Fruit fly (Drosophila melanogaster) whole organism, embryonic: ENCODE data around the gene Ube4B.

ENCODE experiments used
- B-H1 ChIP-seq: fragments of 200-800 bp; sonication (Bioruptor generic); IDR thresholded peaks from 3 replicates; pipeline ENCODE4 v1.3.6; 2022; ENCODE audit warnings: missing biosample characterization, missing genetic modification characterization
- Bgb ChIP-seq: fragments of 200-800 bp; sonication (Bioruptor generic); IDR thresholded peaks from 2 replicates; pipeline ENCODE4 v1.3.6; 2022; ENCODE audit warnings: missing biosample characterization, missing genetic modification characterization; ENCODE audit not compliant: partially characterized antibody
- CG10959 ChIP-seq: fragments of 200-800 bp; sonication (Bioruptor generic); IDR thresholded peaks from 2 replicates; pipeline ENCODE4 v1.3.6; 2022; ENCODE audit warnings: missing biosample characterization, missing genetic modification characterization
- CG12104 ChIP-seq: fragments of 200-800 bp; sonication (Bioruptor generic); optimal IDR thresholded peaks from 3 replicates; lab custom pipeline; 2016; ENCODE audit warnings: missing biosample characterization, missing genetic modification characterization
- CG1233 ChIP-seq: fragments of 200-800 bp; sonication (Bioruptor generic); optimal IDR thresholded peaks from 4 replicates; lab custom pipeline; 2018; ENCODE audit warnings: missing biosample characterization, mild to moderate bottlenecking, missing genetic modification characterization
- CG12769 ChIP-seq: fragments of 200-800 bp; sonication (Bioruptor generic); optimal IDR thresholded peaks from 2 replicates; lab custom pipeline; 2019; ENCODE audit warnings: missing biosample characterization, mild to moderate bottlenecking, missing genetic modification characterization, moderate library complexity
- CG16815 ChIP-seq: fragments of 200-800 bp; sonication (Bioruptor generic); optimal IDR thresholded peaks from 3 replicates; lab custom pipeline; 2017; ENCODE audit warnings: missing biosample characterization, mild to moderate bottlenecking, missing genetic modification characterization
- CG17328 ChIP-seq: fragments of 200-800 bp; sonication (Bioruptor generic); IDR thresholded peaks from 2 replicates; pipeline ENCODE4 v1.3.6; 2022; ENCODE audit warnings: missing biosample characterization, missing genetic modification characterization
- CG17385 ChIP-seq: fragments of 200-800 bp; sonication (Bioruptor generic); optimal IDR thresholded peaks from 3 replicates; lab custom pipeline; 2018; ENCODE audit warnings: missing biosample characterization, mild to moderate bottlenecking, missing genetic modification characterization
- CG18764 ChIP-seq: fragments of 200-800 bp; sonication (Bioruptor generic); optimal IDR thresholded peaks from 3 replicates; lab custom pipeline; 2016; ENCODE audit warnings: missing biosample characterization, missing genetic modification characterization
- CG2129 ChIP-seq: fragments of 200-800 bp; sonication (Bioruptor generic); IDR thresholded peaks from 2 replicates; pipeline ENCODE4 v1.3.6; 2022; ENCODE audit warnings: missing biosample characterization, missing genetic modification characterization; ENCODE audit not compliant: partially characterized antibody
- CG2199 ChIP-seq: fragments of 200-800 bp; sonication (Bioruptor generic); IDR thresholded peaks from 3 replicates; pipeline ENCODE4 v1.3.6; 2022; ENCODE audit warnings: missing biosample characterization, missing genetic modification characterization
- CG2202 ChIP-seq: fragments of 200-800 bp; sonication (Bioruptor generic); optimal IDR thresholded peaks from 2 replicates; lab custom pipeline; 2018; ENCODE audit warnings: missing biosample characterization, mild to moderate bottlenecking, missing genetic modification characterization
- CG2678 ChIP-seq: fragments of 200-800 bp; sonication (Bioruptor generic); optimal IDR thresholded peaks from 3 replicates; lab custom pipeline; 2019; ENCODE audit warnings: missing biosample characterization, mild to moderate bottlenecking, missing genetic modification characterization, moderate library complexity
- CG3838 ChIP-seq: fragments of 200-800 bp; sonication (Bioruptor generic); optimal IDR thresholded peaks from 3 replicates; lab custom pipeline; 2016; ENCODE audit warnings: missing biosample characterization, missing genetic modification characterization
- CG4730 ChIP-seq: fragments of 200-800 bp; sonication (Bioruptor generic); IDR thresholded peaks from 2 replicates; pipeline ENCODE4 v1.3.6; 2022; ENCODE audit warnings: missing biosample characterization, missing genetic modification characterization
- CG5245 ChIP-seq: fragments of 200-800 bp; sonication (Bioruptor generic); optimal IDR thresholded peaks from 3 replicates; lab custom pipeline; 2016; ENCODE audit warnings: missing biosample characterization, missing genetic modification characterization
- CG6683 ChIP-seq: fragments of 200-800 bp; sonication (Bioruptor generic); optimal IDR thresholded peaks from 2 replicates; lab custom pipeline; 2017; ENCODE audit warnings: missing biosample characterization, mild to moderate bottlenecking, missing genetic modification characterization, missing genetic modification reagents
- CG7556 ChIP-seq: fragments of 200-800 bp; sonication (Bioruptor generic); optimal IDR thresholded peaks from 2 replicates; lab custom pipeline; 2017; ENCODE audit warnings: missing biosample characterization, mild to moderate bottlenecking, missing genetic modification characterization
- CG8359 ChIP-seq: fragments of 200-800 bp; sonication (Bioruptor generic); optimal IDR thresholded peaks from 2 replicates; lab custom pipeline; 2017; ENCODE audit warnings: missing biosample characterization, mild to moderate bottlenecking, missing genetic modification characterization, borderline replicate concordance
- Dfd ChIP-seq, 2 experiments: fragments of >200 bp; optimal IDR thresholded peaks; 2 replicates each; lab custom pipeline; 2017; ENCODE audit warnings: missing biosample characterization in 2 of 2, missing genetic modification characterization in 2 of 2
- Gug ChIP-seq: fragments of 200-800 bp; sonication (Bioruptor generic); IDR thresholded peaks from 4 replicates; pipeline ENCODE4 v1.3.6; 2022; ENCODE audit warnings: missing biosample characterization, missing genetic modification characterization
- HLH54F ChIP-seq: fragments of 200-800 bp; sonication (Bioruptor generic); optimal IDR thresholded peaks from 3 replicates; lab custom pipeline; 2016; ENCODE audit warnings: missing biosample characterization, missing genetic modification characterization
- HLHmδ ChIP-seq: fragments of 200-800 bp; sonication (Bioruptor generic); optimal IDR thresholded peaks from 2 replicates; lab custom pipeline; 2018; ENCODE audit warnings: missing biosample characterization, mild to moderate bottlenecking, missing genetic modification characterization, moderate library complexity
- Hr78 ChIP-seq, 2 experiments: fragments of 200-800 bp in 1 of 2; fragments of >200 bp in 1 of 2; sonication (Bioruptor generic) in 1 of 2; optimal IDR thresholded peaks; 2 replicates each; lab custom pipeline; 2017 to 2019; ENCODE audit warnings: missing biosample characterization in 2 of 2, missing genetic modification characterization in 2 of 2, mild to moderate bottlenecking in 1 of 2, moderate library complexity in 1 of 2
- MESR4 ChIP-seq: fragments of 200-800 bp; sonication (Bioruptor generic); optimal IDR thresholded peaks from 2 replicates; lab custom pipeline; 2018; ENCODE audit warnings: missing biosample characterization, mild to moderate bottlenecking, missing genetic modification characterization, moderate library complexity
- NC2α ChIP-seq: fragments of 200-800 bp; sonication (Bioruptor generic); optimal IDR thresholded peaks from 2 replicates; lab custom pipeline; 2016; ENCODE audit warnings: missing biosample characterization, missing genetic modification characterization
- Opbp ChIP-seq: fragments of 200-800 bp; sonication (Bioruptor generic); IDR thresholded peaks from 3 replicates; pipeline ENCODE4 v1.3.6; 2022; ENCODE audit warnings: missing biosample characterization, missing genetic modification characterization; ENCODE audit not compliant: partially characterized antibody
- Optix ChIP-seq: fragments of 200-800 bp; sonication (Bioruptor generic); IDR thresholded peaks from 3 replicates; pipeline ENCODE4 v1.3.6; 2022; ENCODE audit warnings: missing biosample characterization, missing genetic modification characterization
- Ptx1 ChIP-seq: fragments of 200-800 bp; sonication (Bioruptor generic); IDR thresholded peaks from 2 replicates; pipeline ENCODE4 v1.3.6; 2022; ENCODE audit warnings: missing biosample characterization, missing genetic modification characterization
- TFAM ChIP-seq: fragments of 200-800 bp; sonication (Bioruptor generic); optimal IDR thresholded peaks from 2 replicates; lab custom pipeline; 2017; ENCODE audit warnings: missing biosample characterization, missing genetic modification characterization, inconsistent platforms
- Trl ChIP-seq, 3 experiments: fragments of >200 bp in 2 of 3; fragments of 200-800 bp in 1 of 3; sonication (Bioruptor generic) in 1 of 3; optimal IDR thresholded peaks; 2 replicates in 1 of 3; 3 replicates in 2 of 3; lab custom pipeline; 2016 to 2017; ENCODE audit warnings: missing biosample characterization in 1 of 3, missing genetic modification characterization in 1 of 3
- cwo ChIP-seq: fragments of 200-800 bp; sonication (Bioruptor generic); optimal IDR thresholded peaks from 3 replicates; lab custom pipeline; 2017; ENCODE audit warnings: missing biosample characterization, missing genetic modification characterization, mild to moderate bottlenecking, moderate library complexity, missing genetic modification reagents
- dimm ChIP-seq: fragments of 200-800 bp; sonication (Bioruptor generic); IDR thresholded peaks from 2 replicates; pipeline ENCODE4 v1.3.6; 2022; ENCODE audit warnings: missing biosample characterization, missing genetic modification characterization
- dmrt99B ChIP-seq: fragments of 200-800 bp; sonication (Bioruptor generic); optimal IDR thresholded peaks from 2 replicates; lab custom pipeline; 2018; ENCODE audit warnings: missing biosample characterization, mild to moderate bottlenecking, missing genetic modification characterization, moderate library complexity
- exex ChIP-seq: fragments of 200-800 bp; sonication (Bioruptor generic); optimal IDR thresholded peaks from 4 replicates; lab custom pipeline; 2018; ENCODE audit warnings: missing biosample characterization, mild to moderate bottlenecking, missing genetic modification characterization, moderate library complexity
- fru ChIP-seq: fragments of >200 bp; optimal IDR thresholded peaks from 2 replicates; lab custom pipeline; 2017
- gem ChIP-seq: fragments of 200-800 bp; sonication (Bioruptor generic); optimal IDR thresholded peaks from 2 replicates; lab custom pipeline; 2019; ENCODE audit warnings: missing biosample characterization, mild to moderate bottlenecking, missing genetic modification characterization, moderate library complexity
- ham ChIP-seq: fragments of 200-800 bp; sonication (Bioruptor generic); IDR thresholded peaks from 2 replicates; pipeline ENCODE4 v1.3.6; 2022; ENCODE audit warnings: missing biosample characterization, missing genetic modification characterization
- hbn ChIP-seq: fragments of 200-800 bp; sonication (Bioruptor generic); IDR thresholded peaks from 2 replicates; pipeline ENCODE4 v1.3.6; 2022; ENCODE audit warnings: missing biosample characterization, missing genetic modification characterization; ENCODE audit not compliant: partially characterized antibody
- klu ChIP-seq: fragments of 200-800 bp; sonication (Bioruptor generic); IDR thresholded peaks from 2 replicates; pipeline ENCODE4 v1.3.6; 2022; ENCODE audit warnings: missing biosample characterization, missing genetic modification characterization
- knrl ChIP-seq: fragments of 200-800 bp; sonication (Bioruptor generic); IDR thresholded peaks from 3 replicates; pipeline ENCODE4 v1.3.6; 2022; ENCODE audit warnings: missing biosample characterization, missing genetic modification characterization; ENCODE audit not compliant: partially characterized antibody
- oc ChIP-seq: fragments of 200-800 bp; sonication (Bioruptor generic); optimal IDR thresholded peaks from 2 replicates; lab custom pipeline; 2018; ENCODE audit warnings: missing biosample characterization, mild to moderate bottlenecking, missing genetic modification characterization, moderate library complexity
- salm ChIP-seq: fragments of 200-800 bp; sonication (Bioruptor generic); optimal IDR thresholded peaks from 2 replicates; lab custom pipeline; 2018; ENCODE audit warnings: missing biosample characterization, mild to moderate bottlenecking, missing genetic modification characterization
- seq ChIP-seq: fragments of 200-800 bp; sonication (Bioruptor generic); IDR thresholded peaks from 2 replicates; pipeline ENCODE4 v1.3.6; 2022; ENCODE audit warnings: missing biosample characterization, missing genetic modification characterization
- sr ChIP-seq: fragments of 200-800 bp; sonication (Bioruptor generic); IDR thresholded peaks from 3 replicates; pipeline ENCODE4 v1.3.6; 2022; ENCODE audit warnings: missing biosample characterization, missing genetic modification characterization
- tin ChIP-seq: fragments of 200-800 bp; sonication (Bioruptor generic); optimal IDR thresholded peaks from 3 replicates; lab custom pipeline; 2016; ENCODE audit warnings: missing biosample characterization, missing genetic modification characterization
- tio ChIP-seq: fragments of 200-800 bp; sonication (Bioruptor generic); optimal IDR thresholded peaks from 2 replicates; lab custom pipeline; 2017; ENCODE audit warnings: missing biosample characterization, missing genetic modification characterization, inconsistent platforms
- yki ChIP-seq: fragments of >200 bp; optimal IDR thresholded peaks from 3 replicates; lab custom pipeline; 2018

Gene Ube4B

DNA sequence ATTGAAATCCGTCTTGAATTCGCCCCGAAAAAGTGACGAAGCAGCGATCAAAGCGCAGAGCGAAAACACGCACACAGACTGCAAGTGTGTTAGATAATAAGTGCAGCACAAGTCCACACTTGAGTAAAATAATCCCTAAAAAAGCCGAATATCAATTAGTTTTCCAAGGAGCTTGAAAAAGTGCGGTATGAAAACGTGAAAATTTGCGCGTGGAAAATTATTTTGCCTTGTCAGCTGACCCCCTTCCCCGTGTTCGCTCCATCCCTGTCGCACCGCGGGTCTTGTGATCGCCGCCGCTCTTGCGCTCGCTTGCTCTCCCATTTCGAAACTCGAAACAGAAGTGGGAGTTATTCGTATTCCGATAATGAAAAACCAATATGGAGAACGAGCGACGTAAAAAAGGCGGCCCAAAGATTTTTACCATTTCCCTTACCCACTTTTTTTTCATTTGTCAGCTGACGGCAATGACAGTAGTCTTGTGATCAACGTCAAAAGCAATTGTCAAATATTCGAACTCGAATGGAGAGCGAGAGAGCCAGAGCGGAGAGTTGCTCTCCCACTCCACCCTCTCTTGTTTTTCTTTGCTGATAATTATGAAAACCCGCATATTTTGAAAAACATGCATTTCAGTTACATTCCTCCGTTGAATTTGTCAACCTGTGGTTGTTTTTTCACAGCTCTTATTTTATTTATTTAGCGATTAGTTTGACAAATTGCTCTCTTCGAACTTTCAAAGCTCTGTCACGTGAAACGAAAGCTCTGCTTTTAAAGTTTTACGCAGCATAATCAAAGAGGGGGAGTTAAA, 44.5 kb downstream of the Ube4B start (continued):
- TF ChIP-seq CG2678 (tag; lab: Kevin White, UChicago) (no peak), CG2199 (GFP tag; lab: Robert Waterston, UW) (0 out of 3 replicates have a peak, but pooled peaks have one; percentile 4), HLH54F (GFP tag; lab: Kevin White, UChicago) (no peak), tin (no peak), CG10959 (GFP tag; lab: Robert Waterston, UW) (no peak), CG2129 (GFP tag; lab: Robert Waterston, UW) (no peak), ham (GFP tag; lab: Robert Waterston, UW) (no peak), oc (tag; lab: Kevin White, UChicago) (no peak), CG12769 (tag; lab: Kevin White, UChicago) (peak; percentile 7), Ptx1 (no peak), hbn (GFP tag; lab: Robert Waterston, UW) (no peak), CG3838 (GFP tag; lab: Kevin White, UChicago) (no peak), MESR4 (GFP tag; lab: Kevin White, UChicago) (no peak), Gug (GFP tag; lab: Robert Waterston, UW) (no peak), exex (peak; percentile 61), CG17385 (GFP tag; lab: Kevin White, UChicago) (no peak), tio (GFP tag; lab: Kevin White, UChicago) (no peak), CG5245 (GFP tag; lab: Kevin White, UChicago) (no peak), Dfd (GFP tag; optimal IDR thresholded peaks at IDR 0.05; lab: Kevin White, UChicago) (no peak), Bgb (GFP tag; lab: Robert Waterston, UW) (no peak), klu (GFP tag; lab: Robert Waterston, UW) (no peak), NC2α (no peak), gem (tag; lab: Kevin White, UChicago) (no peak), CG16815 (GFP tag; lab: Kevin White, UChicago) (no peak), salm (tag; lab: Kevin White, UChicago) (no peak), dimm (no peak), Opbp (GFP tag; lab: Robert Waterston, UW) (0 out of 3 replicates have a peak, but pooled peaks have one; percentile 25), Trl (optimal IDR thresholded peaks at IDR 0.05; lab: Kevin White, UChicago) (peak; percentile 89 to 90), Trl (GFP tag; optimal IDR thresholded peaks at IDR 0.05; lab: Kevin White, UChicago) (no peak), Optix (GFP tag; lab: Robert Waterston, UW) (no peak), Hr78 (GFP tag; optimal IDR thresholded peaks at IDR 0.05; lab: Kevin White, UChicago) (no peak), CG8359 (GFP tag; lab: Kevin White, UChicago) (no peak), dmrt99B (tag; lab: Kevin White, UChicago) (no peak), fru (lab: Kevin White, UChicago) (no peak), knrl (no peak), CG7556 (GFP tag; lab: Kevin White, UChicago) (no peak), CG6683 (GFP tag; lab: Kevin White, UChicago) (no peak), cwo (GFP tag; lab: Kevin White, UChicago) (peak; percentile 48), TFAM (GFP tag; lab: Kevin White, UChicago) (no peak), seq (no peak), CG4730 (no peak), CG1233 (GFP tag; lab: Kevin White, UChicago) (no peak), HLHmδ (GFP tag; lab: Kevin White, UChicago) (no peak), CG12104 (GFP tag; lab: Kevin White, UChicago) (no peak), B-H1 (GFP tag; lab: Robert Waterston, UW) (no peak), yki (lab: Kevin White, UChicago) (peak; percentile 25), sr (no peak), CG17328 (GFP tag; lab: Robert Waterston, UW) (no peak), CG18764 (no peak), CG2202 (tag; lab: Kevin White, UChicago) (no peak)
